Fruit fly (Drosophila melanogaster) whole organism, prepupa: ENCODE measurements around the gene Srp54k.

ENCODE experiments used
- Blimp-1 ChIP-seq: fragments of 200-800 bp; sonication (Bioruptor generic); optimal IDR thresholded peaks from 3 replicates; lab custom pipeline; 2017; ENCODE audit warnings: missing biosample characterization, missing genetic modification characterization, mild to moderate bottlenecking, moderate library complexity, missing genetic modification reagents
- CG10631 ChIP-seq: fragments of 200-800 bp; sonication (Bioruptor generic); optimal IDR thresholded peaks from 2 replicates; lab custom pipeline; 2016; ENCODE audit warnings: missing biosample characterization, missing genetic modification characterization
- CG10669 ChIP-seq: fragments of 200-800 bp; sonication (Bioruptor generic); optimal IDR thresholded peaks from 3 replicates; lab custom pipeline; 2018; ENCODE audit warnings: missing biosample characterization, mild to moderate bottlenecking, missing genetic modification characterization, moderate library complexity
- CG11294 ChIP-seq: fragments of 200-800 bp; sonication (Bioruptor generic); IDR thresholded peaks from 2 replicates; pipeline ENCODE4 v1.3.6; 2022; ENCODE audit warnings: missing biosample characterization, missing genetic modification characterization
- CG11902 ChIP-seq: fragments of 200-800 bp; sonication (Bioruptor generic); optimal IDR thresholded peaks from 3 replicates; lab custom pipeline; 2016; ENCODE audit warnings: missing biosample characterization, missing genetic modification characterization
- CG1621 ChIP-seq: fragments of 200-800 bp; sonication (Bioruptor generic); optimal IDR thresholded peaks from 3 replicates; lab custom pipeline; 2018; ENCODE audit warnings: missing biosample characterization, mild to moderate bottlenecking, missing genetic modification characterization
- CG3032 ChIP-seq: fragments of 200-800 bp; optimal IDR thresholded peaks from 2 replicates; lab custom pipeline; 2019; ENCODE audit warnings: missing biosample characterization, mild to moderate bottlenecking, missing genetic modification characterization, moderate library complexity
- CG31627 ChIP-seq: fragments of 200-800 bp; sonication (Bioruptor generic); optimal IDR thresholded peaks from 3 replicates; lab custom pipeline; 2016; ENCODE audit warnings: missing biosample characterization, missing genetic modification characterization
- CG32006 ChIP-seq: fragments of 200-800 bp; sonication (Bioruptor generic); optimal IDR thresholded peaks from 3 replicates; lab custom pipeline; 2017; ENCODE audit warnings: missing biosample characterization, mild to moderate bottlenecking, missing genetic modification characterization
- CG34406 ChIP-seq: fragments of 200-800 bp; sonication (Bioruptor generic); optimal IDR thresholded peaks from 3 replicates; lab custom pipeline; 2016; ENCODE audit warnings: missing biosample characterization, missing genetic modification characterization
- CG3919 ChIP-seq: fragments of 200-800 bp; sonication (Bioruptor generic); optimal IDR thresholded peaks from 3 replicates; lab custom pipeline; 2016; ENCODE audit warnings: missing biosample characterization, missing genetic modification characterization
- CG4318 ChIP-seq: fragments of 200-800 bp; sonication (Bioruptor generic); optimal IDR thresholded peaks from 3 replicates; lab custom pipeline; 2017; ENCODE audit warnings: missing biosample characterization, mild to moderate bottlenecking, missing genetic modification characterization
- CG6792 ChIP-seq: fragments of 200-800 bp; sonication (Bioruptor generic); optimal IDR thresholded peaks from 3 replicates; lab custom pipeline; 2016; ENCODE audit warnings: missing biosample characterization, missing genetic modification characterization
- CG6808 ChIP-seq: fragments of 200-800 bp; sonication (Bioruptor generic); optimal IDR thresholded peaks from 3 replicates; lab custom pipeline; 2017; ENCODE audit warnings: missing biosample characterization, missing genetic modification characterization, mild to moderate bottlenecking, moderate library complexity, missing genetic modification reagents
- CG6854 ChIP-seq: fragments of 200-800 bp; sonication (Bioruptor generic); optimal IDR thresholded peaks from 2 replicates; lab custom pipeline; 2017; ENCODE audit warnings: missing biosample characterization, mild to moderate bottlenecking, missing genetic modification characterization
- CG7368 ChIP-seq: fragments of 200-800 bp; sonication (Bioruptor generic); optimal IDR thresholded peaks from 3 replicates; lab custom pipeline; 2016; ENCODE audit warnings: missing biosample characterization, missing genetic modification characterization
- CG8119 ChIP-seq: fragments of 200-800 bp; sonication (Bioruptor generic); IDR thresholded peaks from 3 replicates; pipeline ENCODE4 v1.3.6; 2022; ENCODE audit warnings: missing biosample characterization, missing genetic modification characterization
- CG8632 ChIP-seq: fragments of 200-800 bp; sonication (Bioruptor generic); optimal IDR thresholded peaks from 3 replicates; lab custom pipeline; 2016; ENCODE audit warnings: missing biosample characterization, missing genetic modification characterization
- CG9139 ChIP-seq: fragments of 200-800 bp; sonication (Bioruptor generic); optimal IDR thresholded peaks from 3 replicates; lab custom pipeline; 2017; ENCODE audit warnings: missing biosample characterization, mild to moderate bottlenecking, missing genetic modification characterization
- Eip78C ChIP-seq: fragments of 200-800 bp; sonication (Bioruptor generic); peaks from one replicate; lab custom pipeline; 2016; ENCODE audit warnings: missing biosample characterization, missing genetic modification characterization
- Ets21C ChIP-seq: fragments of 200-800 bp; sonication (Bioruptor generic); optimal IDR thresholded peaks from 3 replicates; lab custom pipeline; 2016; ENCODE audit warnings: missing biosample characterization, missing genetic modification characterization
- Ets96B ChIP-seq: fragments of 200-800 bp; optimal IDR thresholded peaks from 2 replicates; lab custom pipeline; 2019; ENCODE audit warnings: missing biosample characterization, mild to moderate bottlenecking, missing genetic modification characterization, moderate library complexity
- Gug ChIP-seq: fragments of 200-800 bp; sonication (Bioruptor generic); IDR thresholded peaks from 2 replicates; pipeline ENCODE4 v1.3.6; 2022; ENCODE audit warnings: missing biosample characterization, missing genetic modification characterization
- Hr38 ChIP-seq: sonication (Bioruptor generic); optimal IDR thresholded peaks from 2 replicates; lab custom pipeline; 2016; ENCODE audit warnings: missing biosample characterization, missing genetic modification characterization
- Hr39 ChIP-seq: fragments of 200-800 bp; sonication (Bioruptor generic); optimal IDR thresholded peaks from 2 replicates; lab custom pipeline; 2016; ENCODE audit warnings: missing biosample characterization, missing genetic modification characterization
- Hr4 ChIP-seq: fragments of 200-800 bp; sonication (Bioruptor generic); optimal IDR thresholded peaks from 3 replicates; lab custom pipeline; 2016; ENCODE audit warnings: missing biosample characterization, missing genetic modification characterization
- Met ChIP-seq: fragments of 200-800 bp; sonication (Bioruptor generic); optimal IDR thresholded peaks from 3 replicates; lab custom pipeline; 2016; ENCODE audit warnings: missing biosample characterization, missing genetic modification characterization
- OdsH ChIP-seq: fragments of 200-800 bp; sonication (Bioruptor generic); optimal IDR thresholded peaks from 3 replicates; lab custom pipeline; 2016; ENCODE audit warnings: missing biosample characterization, missing genetic modification characterization
- Smox ChIP-seq: fragments of 200-800 bp; sonication (Bioruptor generic); optimal IDR thresholded peaks from 3 replicates; lab custom pipeline; 2016; ENCODE audit warnings: missing biosample characterization, missing genetic modification characterization
- Sox102F ChIP-seq: fragments of 200-800 bp; sonication (Bioruptor generic); optimal IDR thresholded peaks from 2 replicates; lab custom pipeline; 2016; ENCODE audit warnings: missing biosample characterization, mild to moderate bottlenecking, missing genetic modification characterization
- Sox14 ChIP-seq: fragments of 200-800 bp; sonication (Bioruptor generic); optimal IDR thresholded peaks from 3 replicates; lab custom pipeline; 2016; ENCODE audit warnings: missing biosample characterization, missing genetic modification characterization
- Sox15 ChIP-seq: fragments of 200-800 bp; sonication (Bioruptor generic); optimal IDR thresholded peaks from 3 replicates; lab custom pipeline; 2016; ENCODE audit warnings: missing biosample characterization, missing genetic modification characterization
- cyc ChIP-seq: fragments of 200-800 bp; sonication (Bioruptor generic); optimal IDR thresholded peaks from 3 replicates; lab custom pipeline; 2016; ENCODE audit warnings: missing biosample characterization, missing genetic modification characterization
- dac ChIP-seq: fragments of 200-800 bp; sonication (Bioruptor generic); optimal IDR thresholded peaks from 2 replicates; lab custom pipeline; 2017; ENCODE audit warnings: missing biosample characterization, mild to moderate bottlenecking, missing genetic modification characterization
- dsx ChIP-seq: fragments of 200-800 bp; optimal IDR thresholded peaks from 3 replicates; lab custom pipeline; 2019; ENCODE audit warnings: missing biosample characterization, mild to moderate bottlenecking, missing genetic modification characterization, moderate library complexity; ENCODE audit not compliant: poor library complexity, severe bottlenecking
- eg ChIP-seq: fragments of 200-800 bp; sonication (Bioruptor generic); IDR thresholded peaks from 3 replicates; pipeline ENCODE4 v1.3.6; 2022; ENCODE audit warnings: missing biosample characterization, missing genetic modification characterization
- esn ChIP-seq: fragments of 200-800 bp; sonication (Bioruptor generic); optimal IDR thresholded peaks from 2 replicates; lab custom pipeline; 2016; ENCODE audit warnings: missing biosample characterization, mild to moderate bottlenecking, missing genetic modification characterization, moderate library complexity
- fd59A ChIP-seq: fragments of 200-800 bp; sonication (Bioruptor generic); optimal IDR thresholded peaks from 2 replicates; lab custom pipeline; 2017; ENCODE audit warnings: missing biosample characterization, mild to moderate bottlenecking, missing genetic modification characterization, missing genetic modification reagents
- fd85E ChIP-seq: fragments of 200-800 bp; sonication (Bioruptor generic); optimal IDR thresholded peaks from 3 replicates; lab custom pipeline; 2016; ENCODE audit warnings: missing biosample characterization, missing genetic modification characterization
- fkh ChIP-seq: fragments of 200-800 bp; sonication (Bioruptor generic); optimal IDR thresholded peaks from 3 replicates; lab custom pipeline; 2017; ENCODE audit warnings: missing biosample characterization, mild to moderate bottlenecking, missing genetic modification characterization, moderate library complexity
- lz ChIP-seq: fragments of 200-800 bp; sonication (Bioruptor generic); optimal IDR thresholded peaks from 3 replicates; lab custom pipeline; 2016; ENCODE audit warnings: missing biosample characterization, missing genetic modification characterization
- net ChIP-seq: fragments of 200-800 bp; sonication (Bioruptor generic); optimal IDR thresholded peaks from 3 replicates; lab custom pipeline; 2016; ENCODE audit warnings: missing biosample characterization, missing genetic modification characterization
- pdm3 ChIP-seq: fragments of 200-800 bp; sonication (Bioruptor generic); optimal IDR thresholded peaks from 3 replicates; lab custom pipeline; 2016; ENCODE audit warnings: missing biosample characterization, missing genetic modification characterization
- salr ChIP-seq, 2 experiments: fragments of 200-800 bp; sonication (Bioruptor generic); optimal IDR thresholded peaks; 3 replicates each; lab custom pipeline; 2016 to 2018; ENCODE audit warnings: missing biosample characterization in 2 of 2, missing genetic modification characterization in 2 of 2, mild to moderate bottlenecking in 1 of 2
- spab ChIP-seq: fragments of 200-800 bp; sonication (Bioruptor generic); optimal IDR thresholded peaks from 2 replicates; lab custom pipeline; 2017; ENCODE audit warnings: missing biosample characterization, mild to moderate bottlenecking, missing genetic modification characterization, missing genetic modification reagents
- svp ChIP-seq: fragments of 200-800 bp; sonication (Bioruptor generic); peaks from one replicate; lab custom pipeline; 2016; ENCODE audit warnings: missing biosample characterization, missing genetic modification characterization
- topi ChIP-seq: fragments of 200-800 bp; sonication (Bioruptor generic); optimal IDR thresholded peaks from 3 replicates; lab custom pipeline; 2016; ENCODE audit warnings: missing biosample characterization, missing genetic modification characterization
- vri ChIP-seq: fragments of 200-800 bp; sonication (Bioruptor generic); optimal IDR thresholded peaks from 3 replicates; lab custom pipeline; 2016; ENCODE audit warnings: missing biosample characterization, mild to moderate bottlenecking, missing genetic modification characterization

The Srp54k gene

dm6 chr3L:5182255-5182993, 29.9 kb downstream of the Srp54k start (continued):
- TF ChIP-seq CG4318 (GFP tag; lab: Kevin White, UChicago): no peak
- no peak for TF ChIP-seq dsx (GFP tag; lab: Kevin White, UChicago)
- no peak for TF ChIP-seq CG1621 (tag; lab: Kevin White, UChicago)
- TF ChIP-seq CG10631 (GFP tag; lab: Kevin White, UChicago): peak; percentile 22
- peak; percentile 34 for TF ChIP-seq CG32006 (GFP tag; lab: Kevin White, UChicago)

DNA sequence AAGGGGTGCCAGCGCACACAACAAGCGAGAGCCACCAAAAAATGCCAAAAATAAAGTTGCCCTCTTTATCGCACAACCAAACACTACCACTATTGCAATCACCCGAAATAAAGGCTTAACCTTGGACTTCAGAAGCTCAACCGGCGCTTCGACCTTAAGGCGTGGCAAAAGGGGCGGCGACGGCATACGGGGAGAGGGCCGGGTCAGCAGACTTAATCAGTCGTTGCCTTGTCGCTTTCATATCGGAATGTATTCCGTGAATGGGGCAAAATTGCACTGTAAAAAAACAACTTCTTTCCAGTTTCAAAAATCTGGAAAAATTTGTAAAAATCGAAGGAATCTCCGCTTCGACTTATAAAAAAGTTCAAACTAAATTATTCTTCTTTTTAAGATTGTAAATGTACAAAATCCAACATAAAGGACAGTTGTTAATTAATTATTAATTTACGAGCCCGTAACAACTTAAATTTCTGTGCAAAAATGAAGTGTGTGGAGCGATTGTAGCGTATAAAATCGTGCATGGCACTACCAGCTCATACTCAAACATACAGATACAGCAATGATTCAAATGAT, 30.6 kb downstream of the Srp54k start:
- TF ChIP-seq Blimp-1 (GFP tag; lab: Kevin White, UChicago) (no peak), CG6854 (GFP tag; lab: Kevin White, UChicago) (no peak), fd85E (GFP tag; lab: Kevin White, UChicago) (no peak), CG10669 (GFP tag; lab: Kevin White, UChicago) (peak; percentile 25), CG3032 (tag; lab: Kevin White, UChicago) (no peak), CG11902 (GFP tag; lab: Kevin White, UChicago) (peak; percentile 2), dac (GFP tag; lab: Kevin White, UChicago) (no peak), CG6792 (GFP tag; lab: Kevin White, UChicago) (peak; percentile 19), CG34406 (GFP tag; lab: Kevin White, UChicago) (peak; percentile 54), salr (GFP tag; optimal IDR thresholded peaks at IDR 0.05; lab: Kevin White, UChicago) (no peak), OdsH (GFP tag; lab: Kevin White, UChicago) (peak; percentile 59), Hr38 (no peak), topi (GFP tag; lab: Kevin White, UChicago) (peak; percentile 62), Hr39 (GFP tag; lab: Kevin White, UChicago) (peak; percentile 59), CG9139 (GFP tag; lab: Kevin White, UChicago) (no peak), fkh (GFP tag; lab: Kevin White, UChicago) (no peak), eg (GFP tag; lab: Robert Waterston, UW) (0 out of 3 replicates have a peak, but pooled peaks have one; percentile 9), lz (GFP tag; lab: Kevin White, UChicago) (no peak), svp (peak; percentile 78), CG7368 (no peak), vri (GFP tag; lab: Kevin White, UChicago) (peak; percentile 35), CG11294 (GFP tag; lab: Robert Waterston, UW) (no peak), CG8119 (GFP tag; lab: Robert Waterston, UW) (0 out of 3 replicates have a peak, but pooled peaks have one; percentile 25), CG6808 (GFP tag; lab: Kevin White, UChicago) (no peak), dsx (GFP tag; lab: Kevin White, UChicago) (no peak), CG4318 (GFP tag; lab: Kevin White, UChicago) (no peak), pdm3 (peak; percentile 54), Sox15 (GFP tag; lab: Kevin White, UChicago) (peak; percentile 29), Sox14 (GFP tag; lab: Kevin White, UChicago) (peak; percentile 27), esn (GFP tag; lab: Kevin White, UChicago) (peak; percentile 55), Smox (GFP tag; lab: Kevin White, UChicago) (peak; percentile 55), Hr4 (peak; percentile 10), Ets21C (GFP tag; lab: Kevin White, UChicago) (peak; percentile 25), CG3919 (GFP tag; lab: Kevin White, UChicago) (peak; percentile 49), CG8632 (GFP tag; lab: Kevin White, UChicago) (peak; percentile 31), spab (GFP tag; lab: Kevin White, UChicago) (no peak), Eip78C (GFP tag; lab: Kevin White, UChicago) (peak; percentile 73), Gug (GFP tag; lab: Robert Waterston, UW) (no peak), CG31627 (GFP tag; lab: Kevin White, UChicago) (peak; percentile 52), cyc (peak; percentile 33), Sox102F (peak; percentile 40), Ets96B (tag; lab: Kevin White, UChicago) (peak; percentile 33), fd59A (GFP tag; lab: Kevin White, UChicago) (no peak), net (GFP tag; lab: Kevin White, UChicago) (no peak), Met (GFP tag; lab: Kevin White, UChicago) (peak; percentile 73)
